Worm (Caenorhabditis elegans) whole organism, L1 larva: ENCODE results near the gene F14F7.4.

Experiments
- C16A3.4 ChIP-seq: fragments of 150-350 bp; optimal IDR thresholded peaks from 2 replicates; lab custom pipeline; 2014; ENCODE audit warnings: missing biosample characterization, missing genetic modification characterization
- Y116A8C.19 ChIP-seq: sonication (generic microtip); optimal IDR thresholded peaks from 2 replicates; lab custom pipeline; 2016; ENCODE audit warnings: missing compliant biosample characterization, missing genetic modification characterization, borderline replicate concordance
- aly-2 ChIP-seq: fragments of 150-350 bp; optimal IDR thresholded peaks from 2 replicates; lab custom pipeline; 2014; ENCODE audit warnings: missing biosample characterization, missing genetic modification characterization
- blmp-1 ChIP-seq: fragments of 150-350 bp; optimal IDR thresholded peaks from 2 replicates; lab custom pipeline; 2014; ENCODE audit warnings: missing biosample characterization, missing genetic modification characterization
- ceh-63 ChIP-seq: fragments of 200-800 bp; sonication (Bioruptor generic); optimal IDR thresholded peaks from 2 replicates; lab custom pipeline; 2018; ENCODE audit warnings: mild to moderate bottlenecking, missing genetic modification characterization, missing compliant biosample characterization
- ceh-82 ChIP-seq, 3 experiments: fragments of 150-350 bp in 1 of 3; sonication (generic microtip) in 2 of 3; optimal IDR thresholded peaks; 2 replicates each; lab custom pipeline; 2014 to 2017; ENCODE audit warnings: missing biosample characterization in 3 of 3, missing genetic modification characterization in 3 of 3
- ces-1 ChIP-seq: fragments of 150-350 bp; optimal IDR thresholded peaks from 2 replicates; lab custom pipeline; 2014; ENCODE audit warnings: missing biosample characterization, missing genetic modification reagents, missing genetic modification characterization
- dpl-1 ChIP-seq, 3 experiments: fragments of 150-350 bp in 2 of 3; sonication (generic microtip) in 1 of 3; optimal IDR thresholded peaks; 2 replicates each; lab custom pipeline; 2014 to 2017; ENCODE audit warnings: missing biosample characterization in 3 of 3, missing genetic modification characterization in 3 of 3, missing genetic modification reagents in 3 of 3
- dsc-1 ChIP-seq: sonication (generic microtip); optimal IDR thresholded peaks from 2 replicates; lab custom pipeline; 2016; ENCODE audit warnings: mild to moderate bottlenecking, missing genetic modification characterization, missing compliant biosample characterization
- elt-3 ChIP-seq, 6 experiments: fragments of 150-350 bp in 1 of 6; sonication (generic microtip); optimal IDR thresholded peaks; 2 replicates each; lab custom pipeline; 2017 to 2018; ENCODE audit warnings: missing biosample characterization in 6 of 6, missing genetic modification characterization in 6 of 6, inconsistent platforms in 1 of 6
- fkh-10 ChIP-seq: sonication (generic microtip); optimal IDR thresholded peaks from 2 replicates; lab custom pipeline; 2017; ENCODE audit warnings: missing biosample characterization, missing genetic modification reagents, missing genetic modification characterization
- fkh-4 ChIP-seq: sonication (generic microtip); optimal IDR thresholded peaks from 2 replicates; lab custom pipeline; 2016; ENCODE audit warnings: missing compliant biosample characterization, missing genetic modification characterization, borderline replicate concordance
- fkh-8 ChIP-seq: sonication (generic microtip); optimal IDR thresholded peaks from 2 replicates; lab custom pipeline; 2016; ENCODE audit warnings: mild to moderate bottlenecking, missing genetic modification characterization, missing compliant biosample characterization
- fos-1 ChIP-seq: fragments of 150-350 bp; optimal IDR thresholded peaks from 2 replicates; lab custom pipeline; 2014; ENCODE audit warnings: missing biosample characterization, missing genetic modification characterization
- hlh-4 ChIP-seq: sonication (generic microtip); optimal IDR thresholded peaks from 2 replicates; lab custom pipeline; 2016; ENCODE audit warnings: mild to moderate bottlenecking, missing genetic modification characterization, missing compliant biosample characterization
- hpl-2 ChIP-seq: fragments of 150-350 bp; optimal IDR thresholded peaks from 2 replicates; lab custom pipeline; 2014; ENCODE audit warnings: missing biosample characterization, missing genetic modification reagents, missing genetic modification characterization
- lin-14 ChIP-seq: fragments of 200-800 bp; sonication (Bioruptor generic); optimal IDR thresholded peaks from 2 replicates; lab custom pipeline; 2018; ENCODE audit warnings: mild to moderate bottlenecking, missing genetic modification characterization, moderate library complexity, missing compliant biosample characterization
- lin-15B ChIP-seq: fragments of 150-350 bp; sonication (generic microtip); optimal IDR thresholded peaks from 3 replicates; lab custom pipeline; 2014; ENCODE audit warnings: missing biosample characterization, missing genetic modification characterization
- lin-35 ChIP-seq, 2 experiments: fragments of 150-350 bp; optimal IDR thresholded peaks; 2 replicates each; lab custom pipeline; 2014; ENCODE audit warnings: missing biosample characterization in 2 of 2, missing genetic modification characterization in 2 of 2, missing genetic modification reagents in 2 of 2
- lir-3 ChIP-seq: sonication (generic microtip); optimal IDR thresholded peaks from 2 replicates; lab custom pipeline; 2016; ENCODE audit warnings: mild to moderate bottlenecking, missing genetic modification characterization, moderate library complexity, missing compliant biosample characterization; ENCODE audit not compliant: poor library complexity
- lsy-2 ChIP-seq, 2 experiments: fragments of 150-350 bp; optimal IDR thresholded peaks; 2 replicates each; lab custom pipeline; 2014; ENCODE audit warnings: missing biosample characterization in 2 of 2, missing genetic modification characterization in 2 of 2
- mdl-1 ChIP-seq, 2 experiments: fragments of 150-350 bp; optimal IDR thresholded peaks; 2 replicates each; lab custom pipeline; 2014 to 2017; ENCODE audit warnings: missing biosample characterization in 2 of 2, missing genetic modification characterization in 2 of 2, inconsistent platforms in 1 of 2
- mep-1 ChIP-seq: fragments of 150-350 bp; optimal IDR thresholded peaks from 2 replicates; lab custom pipeline; 2014; ENCODE audit warnings: missing biosample characterization, missing genetic modification characterization
- nhr-19 ChIP-seq: fragments of 200-800 bp; sonication (Bioruptor generic); conservative IDR thresholded peaks from 2 replicates; pipeline ENCODE4 v1.3.6; 2022; ENCODE audit warnings: missing genetic modification characterization, missing compliant biosample characterization
- nhr-20 ChIP-seq: sonication (generic microtip); optimal IDR thresholded peaks from 2 replicates; lab custom pipeline; 2016; ENCODE audit warnings: mild to moderate bottlenecking, missing genetic modification characterization, missing compliant biosample characterization
- nhr-47 ChIP-seq: sonication (generic microtip); optimal IDR thresholded peaks from 2 replicates; lab custom pipeline; 2016; ENCODE audit warnings: mild to moderate bottlenecking, missing genetic modification characterization, moderate library complexity, missing compliant biosample characterization
- nhr-71 ChIP-seq: sonication (generic microtip); optimal IDR thresholded peaks from 2 replicates; lab custom pipeline; 2016; ENCODE audit warnings: mild to moderate bottlenecking, missing genetic modification characterization, moderate library complexity, missing compliant biosample characterization
- nhr-77 ChIP-seq: fragments of 150-350 bp; optimal IDR thresholded peaks from 2 replicates; lab custom pipeline; 2014; ENCODE audit warnings: missing biosample characterization, missing genetic modification characterization
- nhr-85 ChIP-seq: sonication (generic microtip); peaks from one replicate; lab custom pipeline; 2016; ENCODE audit warnings: missing genetic modification characterization, inconsistent platforms, missing compliant biosample characterization
- nhr-90 ChIP-seq: sonication (generic microtip); optimal IDR thresholded peaks from 2 replicates; lab custom pipeline; 2016; ENCODE audit warnings: mild to moderate bottlenecking, missing genetic modification characterization, missing compliant biosample characterization; ENCODE audit not compliant: poor library complexity
- pax-3 ChIP-seq: fragments of 200-800 bp; sonication (Bioruptor generic); optimal IDR thresholded peaks from 2 replicates; lab custom pipeline; 2018; ENCODE audit warnings: mild to moderate bottlenecking, missing genetic modification characterization, moderate library complexity, missing compliant biosample characterization
- pqm-1 ChIP-seq: sonication (generic microtip); optimal IDR thresholded peaks from 3 replicates; lab custom pipeline; 2017; ENCODE audit warnings: missing biosample characterization, missing genetic modification characterization
- rnt-1 ChIP-seq: sonication (generic microtip); optimal IDR thresholded peaks from 2 replicates; lab custom pipeline; 2016; ENCODE audit warnings: mild to moderate bottlenecking, missing genetic modification characterization, moderate library complexity, missing compliant biosample characterization
- snu-23 ChIP-seq: sonication (generic microtip); optimal IDR thresholded peaks from 2 replicates; lab custom pipeline; 2016; ENCODE audit warnings: missing genetic modification characterization, missing compliant biosample characterization
- sox-4 ChIP-seq: sonication (generic microtip); optimal IDR thresholded peaks from 2 replicates; lab custom pipeline; 2016; ENCODE audit warnings: missing genetic modification characterization, missing compliant biosample characterization
- sptf-1 ChIP-seq: fragments of 150-350 bp; optimal IDR thresholded peaks from 2 replicates; lab custom pipeline; 2014; ENCODE audit warnings: missing biosample characterization, missing genetic modification characterization
- swsn-7 ChIP-seq: sonication (generic microtip); optimal IDR thresholded peaks from 2 replicates; lab custom pipeline; 2016; ENCODE audit warnings: missing genetic modification characterization, missing compliant biosample characterization
- tlp-1 ChIP-seq: fragments of 150-350 bp; optimal IDR thresholded peaks from 2 replicates; lab custom pipeline; 2014; ENCODE audit warnings: missing biosample characterization, missing genetic modification characterization
- vab-15 ChIP-seq: sonication (generic microtip); optimal IDR thresholded peaks from 2 replicates; lab custom pipeline; 2017; ENCODE audit warnings: missing genotype, mild to moderate bottlenecking, missing genetic modification characterization, missing compliant biosample characterization
- zip-4 ChIP-seq: fragments of 200-800 bp; sonication (Bioruptor generic); optimal IDR thresholded peaks from 2 replicates; lab custom pipeline; 2018; ENCODE audit warnings: mild to moderate bottlenecking, missing genetic modification characterization, moderate library complexity, missing compliant biosample characterization
- ztf-11 ChIP-seq, 2 experiments: sonication (generic microtip); optimal IDR thresholded peaks; 2 replicates each; lab custom pipeline; 2016 to 2017; ENCODE audit warnings: missing genetic modification characterization in 2 of 2, missing biosample characterization in 1 of 2, missing compliant biosample characterization in 1 of 2

Gene F14F7.4

DNA sequence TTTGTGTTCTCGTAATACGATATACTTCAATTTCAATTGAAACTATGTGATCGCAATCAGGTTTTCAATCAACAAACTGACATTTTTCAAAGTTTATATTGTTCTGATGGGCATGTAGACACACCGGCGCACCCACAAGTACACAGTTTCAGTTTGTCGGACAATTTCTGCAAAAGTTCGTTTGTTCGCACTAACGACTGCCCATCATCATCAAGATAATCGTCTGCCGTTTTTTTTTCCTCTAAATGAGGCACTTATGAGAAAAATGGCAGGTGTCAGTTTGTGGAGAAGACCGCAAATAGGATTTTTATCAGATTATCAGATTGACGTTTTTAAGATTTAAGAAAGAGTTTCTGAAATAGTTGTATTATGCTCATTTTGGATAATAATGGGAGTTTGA lies 37.3 kb upstream of the F14F7.4 start:
- no peak for TF ChIP-seq lsy-2 (tag; optimal IDR thresholded peaks at IDR 0.05; lab: Kevin White, UChicago)
- TF ChIP-seq dsc-1 (tag; lab: Kevin White, UChicago) = peak; percentile 40

DNA sequence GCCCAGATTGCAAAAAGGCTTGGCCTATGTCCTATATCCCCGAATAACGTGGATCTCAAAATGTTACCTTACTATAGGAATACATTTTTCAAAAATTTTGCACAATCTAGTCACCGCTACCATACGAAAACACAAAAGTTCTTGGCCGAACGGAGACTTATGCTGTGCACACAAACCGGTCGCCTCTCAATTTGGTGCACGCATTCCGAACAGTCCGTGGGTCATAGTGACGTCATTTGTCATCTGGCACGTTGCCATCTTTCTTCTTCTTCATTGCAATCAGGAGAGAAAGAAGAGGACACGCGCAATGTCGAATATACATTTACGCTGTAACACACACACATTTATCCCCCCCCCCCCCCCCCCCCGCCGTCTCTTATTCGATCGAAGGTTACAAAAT lies 36.2 kb upstream of the F14F7.4 start:
- TF ChIP-seq mdl-1 (tag; optimal IDR thresholded peaks at IDR 0.05; lab: Kevin White, UChicago) = peak in 1 of 2 experiments; percentile 6
- TF ChIP-seq nhr-77 (tag; lab: Kevin White, UChicago) = no peak
- no peak for TF ChIP-seq ztf-11 (tag; optimal IDR thresholded peaks at IDR 0.05; lab: Kevin White, UChicago)
- peak; percentile 16 for TF ChIP-seq mep-1 (tag; lab: Kevin White, UChicago)
- peak; percentile 11 for TF ChIP-seq nhr-71 (tag; lab: Kevin White, UChicago)
- no peak for TF ChIP-seq Y116A8C.19 (tag; lab: Kevin White, UChicago)
- no peak for TF ChIP-seq nhr-20
- TF ChIP-seq nhr-85 (tag; lab: Kevin White, UChicago) = peak; percentile 86
- no peak for TF ChIP-seq lin-15B (tag; lab: Kevin White, UChicago)
- TF ChIP-seq pqm-1 (tag; lab: Kevin White, UChicago) = no peak
- peak; percentile 80 for TF ChIP-seq lin-14 (GFP tag; lab: Kevin White, UChicago)
- no peak for TF ChIP-seq fos-1 (tag; lab: Kevin White, UChicago)
- peak; percentile 22 for TF ChIP-seq ceh-63 (GFP tag; lab: Kevin White, UChicago)

DNA sequence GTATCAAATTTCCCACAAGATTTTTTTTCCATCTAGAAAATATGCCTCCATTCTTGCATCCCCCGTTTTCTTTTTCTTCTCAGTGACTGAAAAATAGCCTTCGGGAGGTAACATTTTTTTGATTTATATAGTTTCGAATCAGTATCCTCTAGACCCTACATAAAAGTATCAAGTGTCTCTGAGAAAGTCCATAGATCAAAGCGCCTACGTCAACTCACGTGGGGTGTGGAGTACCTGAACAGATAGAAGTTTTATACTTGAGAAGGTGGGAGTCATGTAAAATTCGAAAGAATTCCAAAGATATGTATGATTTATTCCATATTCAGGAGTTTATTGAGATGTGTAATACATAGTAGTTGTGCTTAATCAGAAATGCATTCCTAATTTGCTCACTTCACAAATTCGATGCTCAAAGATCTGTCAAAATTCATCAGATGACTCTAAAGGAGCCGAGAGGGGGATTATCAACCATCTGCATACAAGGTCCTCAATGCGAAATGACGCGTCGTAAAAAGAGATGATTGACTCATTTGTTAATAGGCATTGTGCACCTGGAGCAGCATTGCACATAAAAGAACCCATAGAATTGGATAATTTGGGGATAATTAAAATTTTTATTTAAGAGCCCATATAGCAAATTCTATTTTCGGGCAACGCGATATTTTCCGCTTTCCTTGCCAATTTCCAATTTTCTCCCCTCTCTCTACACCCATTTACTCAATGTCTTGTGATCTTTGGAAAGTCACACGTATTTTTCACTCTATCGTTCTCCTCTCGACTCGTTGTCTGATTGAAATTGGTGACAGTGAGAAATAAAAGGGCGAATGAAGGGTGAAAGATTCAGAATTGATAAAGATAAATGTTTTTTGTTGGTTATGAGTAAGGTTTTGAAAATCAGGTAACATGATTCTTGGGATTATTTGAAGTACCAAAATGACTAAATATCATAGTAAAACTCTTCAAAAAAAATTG lies 35.0 kb upstream of the F14F7.4 start:
- peak in 2 of 3 experiments; percentile 0 to 12 for TF ChIP-seq dpl-1 (GFP tag; optimal IDR thresholded peaks at IDR 0.05; lab: Kevin White, UChicago)
- TF ChIP-seq hlh-4 (tag; lab: Kevin White, UChicago) = no peak
- no peak for TF ChIP-seq hpl-2 (GFP tag; lab: Kevin White, UChicago)
- TF ChIP-seq fkh-10 (GFP tag; lab: Kevin White, UChicago) = no peak
- TF ChIP-seq ceh-82 (tag; optimal IDR thresholded peaks at IDR 0.05; lab: Kevin White, UChicago) = peak in 1 of 3 experiments; percentile 13
- peak; percentile 86 for TF ChIP-seq dsc-1 (tag; lab: Kevin White, UChicago)
- TF ChIP-seq nhr-19 (GFP tag; lab: Robert Waterston, UW) = peak; percentile 50
- TF ChIP-seq lin-35 (GFP tag; optimal IDR thresholded peaks at IDR 0.05; lab: Kevin White, UChicago) = peak; percentile 7 to 69
- TF ChIP-seq nhr-71 (tag; lab: Kevin White, UChicago) = peak; percentile 66
- peak; percentile 19 for TF ChIP-seq swsn-7
- TF ChIP-seq nhr-77 (tag; lab: Kevin White, UChicago) = no peak
- no peak for TF ChIP-seq sptf-1
- TF ChIP-seq lsy-2 (tag; optimal IDR thresholded peaks at IDR 0.05; lab: Kevin White, UChicago) = peak; percentile 22 to 54
- peak in 1 of 2 experiments; percentile 61 for TF ChIP-seq mdl-1 (tag; optimal IDR thresholded peaks at IDR 0.05; lab: Kevin White, UChicago)
- TF ChIP-seq ztf-11 (tag; optimal IDR thresholded peaks at IDR 0.05; lab: Kevin White, UChicago) = peak in 1 of 2 experiments; percentile 44
- TF ChIP-seq mep-1 (tag; lab: Kevin White, UChicago) = peak; percentile 55
- TF ChIP-seq fkh-4 (tag; lab: Kevin White, UChicago) = no peak
- peak; percentile 25 for TF ChIP-seq rnt-1 (tag; lab: Kevin White, UChicago)
- TF ChIP-seq fkh-8 = peak; percentile 27
- TF ChIP-seq tlp-1 (tag; lab: Kevin White, UChicago) = no peak
- TF ChIP-seq nhr-47 = peak; percentile 47
- TF ChIP-seq snu-23 (GFP tag; lab: Kevin White, UChicago) = peak; percentile 71
- peak; percentile 87 for TF ChIP-seq nhr-85 (tag; lab: Kevin White, UChicago)
- TF ChIP-seq blmp-1 (tag; lab: Kevin White, UChicago) = peak; percentile 42
- no peak for TF ChIP-seq zip-4 (GFP tag; lab: Kevin White, UChicago)
- TF ChIP-seq ces-1 (GFP tag; lab: Kevin White, UChicago) = no peak
- peak in 2 of 6 experiments; percentile 11 to 13 for TF ChIP-seq elt-3 (tag; optimal IDR thresholded peaks at IDR 0.05; lab: Kevin White, UChicago)
- peak; percentile 71 for TF ChIP-seq sox-4 (tag; lab: Kevin White, UChicago)
- peak; percentile 46 for TF ChIP-seq lir-3 (tag; lab: Kevin White, UChicago)
- peak; percentile 17 for TF ChIP-seq pax-3 (tag; lab: Kevin White, UChicago)
- TF ChIP-seq nhr-90 = peak; percentile 22
- peak; percentile 68 for TF ChIP-seq nhr-20
- TF ChIP-seq lin-14 (GFP tag; lab: Kevin White, UChicago) = peak; percentile 82
- no peak for TF ChIP-seq aly-2 (tag; lab: Kevin White, UChicago)
- peak; percentile 54 for TF ChIP-seq vab-15 (tag; lab: Kevin White, UChicago)
- peak; percentile 63 for TF ChIP-seq C16A3.4 (tag; lab: Kevin White, UChicago)
